Worm (Caenorhabditis elegans) whole organism, early embryonic: Measurements from ENCODE around the gene gex-3.

Experiments
- F13C5.2 ChIP-seq: sonication (generic microtip); optimal IDR thresholded peaks from 2 replicates; lab custom pipeline; 2017; ENCODE audit warnings: mild to moderate bottlenecking, missing genetic modification characterization, inconsistent platforms, missing compliant biosample characterization
- aly-1 ChIP-seq: sonication (generic microtip); optimal IDR thresholded peaks from 2 replicates; lab custom pipeline; 2016; ENCODE audit warnings: missing genetic modification characterization, missing compliant biosample characterization
- ama-1 ChIP-seq: fragments of 150-350 bp; optimal IDR thresholded peaks from 2 replicates; lab custom pipeline; 2014
- ceh-36 ChIP-seq: sonication (generic microtip); optimal IDR thresholded peaks from 2 replicates; lab custom pipeline; 2016; ENCODE audit warnings: missing genetic modification characterization, inconsistent platforms, missing compliant biosample characterization
- flt-1 ChIP-seq: fragments of 200-800 bp; sonication (Bioruptor generic); IDR thresholded peaks from 2 replicates; pipeline ENCODE4 v1.3.6; 2022; ENCODE audit warnings: missing genetic modification characterization, missing compliant biosample characterization
- hmbx-1 ChIP-seq: sonication (generic microtip); optimal IDR thresholded peaks from 2 replicates; lab custom pipeline; 2016; ENCODE audit warnings: mild to moderate bottlenecking, missing genetic modification characterization, missing compliant biosample characterization
- hmg-4 ChIP-seq: fragments of 200-800 bp; sonication (Bioruptor generic); optimal IDR thresholded peaks from 2 replicates; lab custom pipeline; 2018; ENCODE audit warnings: mild to moderate bottlenecking, missing genetic modification characterization, missing compliant biosample characterization
- scrt-1 ChIP-seq: fragments of 200-800 bp; sonication (Bioruptor generic); IDR thresholded peaks from 2 replicates; pipeline ENCODE4 v1.3.6; 2022; ENCODE audit warnings: missing genetic modification characterization, missing compliant biosample characterization
- sea-1 ChIP-seq: fragments of 200-800 bp; sonication (Bioruptor generic); conservative IDR thresholded peaks from 2 replicates; pipeline ENCODE4 v1.3.6; 2022; ENCODE audit warnings: missing genetic modification characterization, missing compliant biosample characterization
- tbx-37 ChIP-seq: fragments of 200-800 bp; sonication (Bioruptor generic); conservative IDR thresholded peaks from 2 replicates; pipeline ENCODE4 v1.3.6; 2022; ENCODE audit warnings: missing genetic modification reagents, missing genetic modification characterization, missing compliant biosample characterization
- tra-4 ChIP-seq: sonication (generic microtip); optimal IDR thresholded peaks from 2 replicates; lab custom pipeline; 2017; ENCODE audit warnings: missing genetic modification characterization, missing compliant biosample characterization

DNA sequence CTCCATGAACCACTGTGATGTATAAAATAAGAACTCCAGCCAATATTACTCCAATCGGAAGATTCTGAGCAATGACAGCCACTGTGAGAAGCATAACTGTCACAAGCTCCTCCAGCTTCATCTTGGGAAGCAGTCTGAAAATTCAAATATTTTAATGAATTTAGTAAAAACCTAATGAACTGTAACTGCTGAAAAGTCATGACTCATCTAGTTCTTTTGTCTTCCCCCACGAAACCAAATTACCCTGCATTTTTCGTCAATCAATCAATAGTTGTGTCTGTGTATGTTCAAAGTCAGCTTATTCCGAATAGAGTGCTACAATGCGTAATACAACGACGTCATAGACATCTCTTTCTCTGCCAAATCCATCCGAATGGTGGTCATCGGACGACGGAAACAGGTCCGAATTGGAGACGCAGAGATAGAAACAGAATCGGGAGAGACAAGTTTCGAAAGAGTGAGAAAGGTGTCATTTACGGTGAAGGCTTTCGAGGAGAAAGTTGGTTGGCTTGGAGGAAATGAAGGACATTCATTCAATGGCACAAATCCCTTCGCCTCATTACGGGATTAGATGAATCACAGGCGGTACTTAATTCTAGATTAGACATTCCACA lies 7.5 kb upstream of the gex-3 start:
- TF ChIP-seq flt-1 (GFP tag; lab: Robert Waterston, UW) (no peak), ama-1 (lab: Kevin White, UChicago) (no peak), tra-4 (no peak), hmg-4 (GFP tag; lab: Kevin White, UChicago) (no peak), aly-1 (tag; lab: Kevin White, UChicago) (no peak), sea-1 (GFP tag; lab: Robert Waterston, UW) (no peak), hmbx-1 (tag; lab: Kevin White, UChicago) (no peak), tbx-37 (GFP tag; lab: Robert Waterston, UW) (no peak), F13C5.2 (tag; lab: Kevin White, UChicago) (no peak), ceh-36 (tag; lab: Kevin White, UChicago) (no peak), scrt-1 (GFP tag; lab: Robert Waterston, UW) (no peak)
